ENCODE assay signal across 1 fruit fly cellular context in genomic region chr3R:17706971-17707406, dm6.
TF ChIP-seq lines count a peak whose summit lies in the region.

No protein-coding gene starts in this region.

TF ChIP-seq in whole organism, embryonic, 481 proteins besides CTCF, POLR2A, EP300 and RAD21 (continued from another document):
- TF ChIP-seq btn (GFP tag; optimal IDR thresholded peaks at IDR 0.05; lab: Kevin White, UChicago) (no peak), gsb-n (tag; optimal IDR thresholded peaks at IDR 0.05; lab: Kevin White, UChicago) (no peak), gro (GFP tag; optimal IDR thresholded peaks at IDR 0.05; lab: Kevin White, UChicago) (no peak), CG1024 (GFP tag; IDR thresholded peaks at IDR 0.05; lab: Robert Waterston, UW) (no peak), shn (GFP tag; optimal IDR thresholded peaks at IDR 0.05; lab: Kevin White, UChicago) (peak; percentile 12), Abd-B (GFP tag; optimal IDR thresholded peaks at IDR 0.05; lab: Kevin White, UChicago) (no peak), Ravus (GFP tag; IDR thresholded peaks at IDR 0.05; lab: Robert Waterston, UW) (no peak), Sox102F (GFP tag; optimal IDR thresholded peaks at IDR 0.05; lab: Kevin White, UChicago) (no peak), CG18599 (GFP tag; optimal IDR thresholded peaks at IDR 0.05; lab: Kevin White, UChicago) (peak; percentile 26), cg (GFP tag; optimal IDR thresholded peaks at IDR 0.05; lab: Kevin White, UChicago) (peak; percentile 19), jumu (GFP tag; optimal IDR thresholded peaks at IDR 0.05; lab: Kevin White, UChicago) (no peak), fd3F (GFP tag; optimal IDR thresholded peaks at IDR 0.05; lab: Kevin White, UChicago) (no peak), rib (GFP tag; IDR thresholded peaks at IDR 0.05; lab: Robert Waterston, UW) (peak; percentile 65; the same call in 1 of the 2 replicates), ftz-f1 (GFP tag; optimal IDR thresholded peaks at IDR 0.05; lab: Kevin White, UChicago) (peak; percentile 83), ci (GFP tag; IDR thresholded peaks at IDR 0.05; lab: Robert Waterston, UW) (0 out of 3 replicates have a peak, but pooled peaks have one; percentile 50), gce (GFP tag; IDR thresholded peaks at IDR 0.05; lab: Robert Waterston, UW) (0 out of 3 replicates have a peak, but pooled peaks have one; percentile 27), aop (GFP tag; IDR thresholded peaks at IDR 0.05; lab: Robert Waterston, UW) (no peak), CG9797 (GFP tag; optimal IDR thresholded peaks at IDR 0.05; lab: Kevin White, UChicago) (no peak), Optix (GFP tag; IDR thresholded peaks at IDR 0.05; lab: Robert Waterston, UW) (no peak), CG12769 (tag; optimal IDR thresholded peaks at IDR 0.05; lab: Kevin White, UChicago) (peak; percentile 90), maf-S (GFP tag; optimal IDR thresholded peaks at IDR 0.05; lab: Kevin White, UChicago) (no peak), wdn (GFP tag; IDR thresholded peaks at IDR 0.05; lab: Robert Waterston, UW) (no peak), nau (GFP tag; optimal IDR thresholded peaks at IDR 0.05; lab: Kevin White, UChicago) (no peak), tio (GFP tag; optimal IDR thresholded peaks at IDR 0.05; lab: Kevin White, UChicago) (no peak), CG3407 (GFP tag; optimal IDR thresholded peaks at IDR 0.05; lab: Kevin White, UChicago) (no peak), BtbVII (GFP tag; optimal IDR thresholded peaks at IDR 0.05; lab: Kevin White, UChicago) (no peak), CG18262 (tag; optimal IDR thresholded peaks at IDR 0.05; lab: Kevin White, UChicago) (no peak), CG8765 (GFP tag; IDR thresholded peaks at IDR 0.05; lab: Robert Waterston, UW) (no peak), CG33213 (GFP tag; optimal IDR thresholded peaks at IDR 0.05; lab: Kevin White, UChicago) (no peak), Deaf1 (tag; optimal IDR thresholded peaks at IDR 0.05; lab: Kevin White, UChicago) (peak; percentile 36), Bdp1 (GFP tag; optimal IDR thresholded peaks at IDR 0.05; lab: Kevin White, UChicago) (no peak), Hey (tag; optimal IDR thresholded peaks at IDR 0.05; lab: Kevin White, UChicago) (no peak), CG7372 (GFP tag; IDR thresholded peaks at IDR 0.05; lab: Robert Waterston, UW) (no peak), CG15601 (tag; optimal IDR thresholded peaks at IDR 0.05; lab: Kevin White, UChicago) (no peak), CG6175 (GFP tag; IDR thresholded peaks at IDR 0.05; lab: Robert Waterston, UW) (0 out of 3 replicates have a peak, but pooled peaks have one; percentile 35), CG5953 (GFP tag; IDR thresholded peaks at IDR 0.05; lab: Robert Waterston, UW) (no peak), Poxn (GFP tag; IDR thresholded peaks at IDR 0.05; lab: Robert Waterston, UW) (no peak), CG15269 (tag; optimal IDR thresholded peaks at IDR 0.05; lab: Kevin White, UChicago) (no peak), Xrp1 (GFP tag; IDR thresholded peaks at IDR 0.05; lab: Robert Waterston, UW) (no peak), zfh2 (GFP tag; optimal IDR thresholded peaks at IDR 0.05; lab: Kevin White, UChicago) (no peak), pzg (GFP tag; optimal IDR thresholded peaks at IDR 0.05; lab: Kevin White, UChicago) (no peak), Bteb2 (GFP tag; optimal IDR thresholded peaks at IDR 0.05; lab: Kevin White, UChicago) (no peak), CG8944 (GFP tag; optimal IDR thresholded peaks at IDR 0.05; lab: Kevin White, UChicago) (no peak), disco-r (GFP tag; optimal IDR thresholded peaks at IDR 0.05; lab: Kevin White, UChicago) (peak; percentile 6), unpg (GFP tag; optimal IDR thresholded peaks at IDR 0.05; lab: Kevin White, UChicago) (no peak), D19B (GFP tag; optimal IDR thresholded peaks at IDR 0.05; lab: Kevin White, UChicago) (no peak), sug (tag; optimal IDR thresholded peaks at IDR 0.05; lab: Kevin White, UChicago) (peak; percentile 14), Med (GFP tag; lab: Kevin White, UChicago) (peak; percentile 88), Blimp-1 (GFP tag; optimal IDR thresholded peaks at IDR 0.05; lab: Kevin White, UChicago) (peak; percentile 9), CG3065 (GFP tag; optimal IDR thresholded peaks at IDR 0.05; lab: Kevin White, UChicago) (no peak), CG6765 (GFP tag; optimal IDR thresholded peaks at IDR 0.05; lab: Kevin White, UChicago) (no peak), cad (GFP tag; optimal IDR thresholded peaks at IDR 0.05; lab: Kevin White, UChicago) (no peak), zf30C (GFP tag; optimal IDR thresholded peaks at IDR 0.05; lab: Kevin White, UChicago) (no peak), Lhr (GFP tag; optimal IDR thresholded peaks at IDR 0.05; lab: Kevin White, UChicago) (no peak), CG7987 (GFP tag; optimal IDR thresholded peaks at IDR 0.05; lab: Kevin White, UChicago) (peak; percentile 85), Adf1 (GFP tag; IDR thresholded peaks at IDR 0.05; lab: Robert Waterston, UW) (peak; percentile 21; the same call in 1 of the 2 replicates), exex (tag; optimal IDR thresholded peaks at IDR 0.05; lab: Kevin White, UChicago) (no peak), CG3281 (GFP tag; optimal IDR thresholded peaks at IDR 0.05; lab: Kevin White, UChicago) (no peak), ham (GFP tag; IDR thresholded peaks at IDR 0.05; lab: Robert Waterston, UW) (no peak), Jarid2 (GFP tag; optimal IDR thresholded peaks at IDR 0.05; lab: Kevin White, UChicago) (no peak), C15 (GFP tag; IDR thresholded peaks at IDR 0.05; lab: Robert Waterston, UW) (no peak), Six4 (GFP tag; optimal IDR thresholded peaks at IDR 0.05; lab: Kevin White, UChicago) (no peak), inv (GFP tag; IDR thresholded peaks at IDR 0.05; lab: Robert Waterston, UW; ENCODE audit: partially characterized antibody) (no peak), cwo (GFP tag; optimal IDR thresholded peaks at IDR 0.05; lab: Kevin White, UChicago) (peak; percentile 98), TFAM (GFP tag; optimal IDR thresholded peaks at IDR 0.05; lab: Kevin White, UChicago) (no peak), CG14965 (GFP tag; optimal IDR thresholded peaks at IDR 0.05; lab: Kevin White, UChicago; ENCODE audit: borderline replicate concordance) (no peak), CG18619 (GFP tag; optimal IDR thresholded peaks at IDR 0.05; lab: Kevin White, UChicago) (no peak), CG34422 (GFP tag; IDR thresholded peaks at IDR 0.05; lab: Robert Waterston, UW) (no peak), CG10543 (GFP tag; optimal IDR thresholded peaks at IDR 0.05; lab: Kevin White, UChicago) (peak; percentile 65), CG31224 (GFP tag; IDR thresholded peaks at IDR 0.05; lab: Robert Waterston, UW) (no peak), CG7928 (GFP tag; optimal IDR thresholded peaks at IDR 0.05; lab: Kevin White, UChicago) (no peak), mld (GFP tag; IDR thresholded peaks at IDR 0.05; lab: Robert Waterston, UW; ENCODE audit: partially characterized antibody) (0 out of 3 replicates have a peak, but pooled peaks have one; percentile 9), ara (GFP tag; IDR thresholded peaks at IDR 0.05; lab: Robert Waterston, UW) (no peak), peb (GFP tag; IDR thresholded peaks at IDR 0.05; lab: Robert Waterston, UW) (no peak), Pdp1 (GFP tag; optimal IDR thresholded peaks at IDR 0.05; lab: Kevin White, UChicago) (peak in 1 of 2 experiments; percentile 57), dmrt11E (tag; optimal IDR thresholded peaks at IDR 0.05; lab: Kevin White, UChicago) (no peak), Bgb (GFP tag; IDR thresholded peaks at IDR 0.05; lab: Robert Waterston, UW; ENCODE audit: partially characterized antibody) (no peak), E2f2 (GFP tag; IDR thresholded peaks at IDR 0.05; lab: Robert Waterston, UW) (no peak), br (optimal IDR thresholded peaks at IDR 0.05; lab: Kevin White, UChicago) (no peak), CG5180 (GFP tag; optimal IDR thresholded peaks at IDR 0.05; lab: Kevin White, UChicago) (peak; percentile 44), CG11398 (GFP tag; optimal IDR thresholded peaks at IDR 0.05; lab: Kevin White, UChicago) (no peak), CG1602 (GFP tag; optimal IDR thresholded peaks at IDR 0.05; lab: Kevin White, UChicago) (no peak), abd-A (tag; optimal IDR thresholded peaks at IDR 0.05; lab: Kevin White, UChicago) (peak; percentile 28), pnt (GFP tag; optimal IDR thresholded peaks at IDR 0.05; lab: Kevin White, UChicago) (no peak), az2 (GFP tag; optimal IDR thresholded peaks at IDR 0.05; lab: Kevin White, UChicago) (no peak), Gug (GFP tag; IDR thresholded peaks at IDR 0.05; lab: Robert Waterston, UW) (no peak)
